Fruit fly (Drosophila melanogaster): ENCODE data around the gene CG12713.

DNA sequence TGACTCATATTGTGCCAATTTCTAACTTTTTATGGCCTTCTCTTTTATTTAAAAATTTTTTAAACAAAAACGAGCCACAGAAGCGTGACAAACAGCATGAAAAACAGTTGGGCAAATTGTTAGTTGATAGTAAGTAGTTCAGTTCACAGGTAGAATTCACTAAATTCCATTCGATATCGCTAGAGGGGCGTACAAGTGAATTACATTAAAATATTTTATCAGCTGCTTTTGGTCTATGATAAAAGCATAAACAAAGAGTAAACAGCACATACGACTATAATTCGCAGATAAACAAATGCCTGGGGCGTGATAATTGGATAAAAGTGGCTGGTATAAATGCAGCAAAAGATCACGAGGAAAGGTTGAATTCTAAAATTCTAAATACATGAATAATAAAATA is 18.3 kb upstream of the CG12713 start:
- TF ChIP-seq Pif1A (GFP tag; optimal IDR thresholded peaks at IDR 0.05) = no peak
- no peak for TF ChIP-seq CG13204 (GFP tag; optimal IDR thresholded peaks at IDR 0.05)
- TF ChIP-seq CG9948 (tag; optimal IDR thresholded peaks at IDR 0.05) = no peak
